Fruit fly (Drosophila melanogaster): Measurements from ENCODE around the gene nkd.

nkd gene

DNA sequence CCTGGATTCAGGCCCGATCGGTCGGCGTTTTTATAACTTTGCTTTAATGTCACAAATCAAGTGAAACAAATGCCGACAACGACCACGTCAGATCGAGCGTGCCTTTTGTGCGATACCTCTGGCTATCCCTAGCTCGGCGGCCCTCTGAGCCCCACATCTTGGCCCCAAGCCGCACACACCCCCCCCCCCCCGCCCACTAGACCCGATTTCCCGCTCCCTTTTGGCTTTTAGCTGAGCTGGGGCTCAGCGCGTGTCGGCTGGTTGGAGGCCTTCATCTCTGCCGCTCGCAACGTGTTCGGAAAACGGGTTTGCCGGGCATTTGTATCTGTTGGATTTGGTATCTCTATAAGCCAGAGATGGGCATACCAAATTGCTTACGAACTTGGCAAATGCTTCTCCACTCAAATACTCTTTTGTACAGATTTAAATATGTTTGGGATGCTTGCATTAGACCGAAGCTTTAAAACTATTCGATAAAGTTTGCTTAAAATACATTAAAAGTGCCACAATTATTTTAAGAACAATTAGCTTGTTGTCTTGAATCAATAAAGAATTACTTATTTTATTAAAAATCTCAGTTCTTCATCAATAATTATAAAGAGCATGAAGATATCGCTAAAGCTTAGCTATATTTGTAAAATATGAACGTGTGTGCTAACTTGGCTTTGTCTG is 29.0 kb downstream of the nkd start (continued):
- peak; percentile 26 for TF ChIP-seq gsb-n (tag; optimal IDR thresholded peaks at IDR 0.05)
- TF ChIP-seq CG7372 (GFP tag; IDR thresholded peaks at IDR 0.05), result peak; percentile 28; the same call in 1 of the 2 replicates
- TF ChIP-seq CG6272 (GFP tag; IDR thresholded peaks at IDR 0.05), result no peak
- no peak for TF ChIP-seq cas (GFP tag; IDR thresholded peaks at IDR 0.05)
- TF ChIP-seq CG3065 (GFP tag; optimal IDR thresholded peaks at IDR 0.05), result no peak
- no peak for TF ChIP-seq wek (GFP tag; optimal IDR thresholded peaks at IDR 0.05)
- peak; percentile 47; the same call in 2 of the 3 replicates for TF ChIP-seq CG17361 (GFP tag; IDR thresholded peaks at IDR 0.05)
- TF ChIP-seq ase (GFP tag; IDR thresholded peaks at IDR 0.05), result no peak
- no peak for TF ChIP-seq cwo (GFP tag; optimal IDR thresholded peaks at IDR 0.05)
- no peak for TF ChIP-seq her (GFP tag; optimal IDR thresholded peaks at IDR 0.05)
- no peak for TF ChIP-seq CG7745 (tag; optimal IDR thresholded peaks at IDR 0.05)
- TF ChIP-seq Max (GFP tag; optimal IDR thresholded peaks at IDR 0.05), result no peak
- TF ChIP-seq gro (GFP tag; optimal IDR thresholded peaks at IDR 0.05), result no peak
- no peak for TF ChIP-seq CG8388 (GFP tag; optimal IDR thresholded peaks at IDR 0.05)
- peak; percentile 20; the same call in 1 of the 2 replicates for TF ChIP-seq stc (GFP tag; IDR thresholded peaks at IDR 0.05)
- no peak for TF ChIP-seq CG9876 (GFP tag; optimal IDR thresholded peaks at IDR 0.05)
- TF ChIP-seq CG30403 (GFP tag; optimal IDR thresholded peaks at IDR 0.05), result peak; percentile 24
- no peak for TF ChIP-seq lab (GFP tag; optimal IDR thresholded peaks at IDR 0.05)
- TF ChIP-seq CG12391 (tag; optimal IDR thresholded peaks at IDR 0.05), result peak; percentile 33
- peak; percentile 9 for TF ChIP-seq CG13624 (GFP tag; optimal IDR thresholded peaks at IDR 0.05)
- no peak for TF ChIP-seq ftz-f1 (GFP tag; optimal IDR thresholded peaks at IDR 0.05)
- peak; percentile 49; the same call in 1 of the 3 replicates for TF ChIP-seq sr (GFP tag; IDR thresholded peaks at IDR 0.05)
- peak; percentile 11 for TF ChIP-seq Ssrp (tag; optimal IDR thresholded peaks at IDR 0.05)
- peak; percentile 66 for TF ChIP-seq gem (tag; optimal IDR thresholded peaks at IDR 0.05)
- peak; percentile 27; the same call in 1 of the 2 replicates for TF ChIP-seq Bgb (GFP tag; IDR thresholded peaks at IDR 0.05; ENCODE audit: partially characterized antibody)
- peak; percentile 39; the same call in 2 of the 3 replicates for TF ChIP-seq tgo (GFP tag; IDR thresholded peaks at IDR 0.05)
- TF ChIP-seq chinmo (GFP tag; IDR thresholded peaks at IDR 0.05; ENCODE audit: partially characterized antibody), result peak; percentile 75; the same call in 2 of the 4 replicates
- no peak for TF ChIP-seq dimm (GFP tag; IDR thresholded peaks at IDR 0.05)
- no peak for TF ChIP-seq CG14014 (GFP tag; IDR thresholded peaks at IDR 0.05)
- TF ChIP-seq YL-1 (GFP tag; optimal IDR thresholded peaks at IDR 0.05), result no peak
- no peak for TF ChIP-seq CG4282 (GFP tag; optimal IDR thresholded peaks at IDR 0.05)
- TF ChIP-seq Doc2 (GFP tag; IDR thresholded peaks at IDR 0.05), result no peak
- TF ChIP-seq Dad (GFP tag; optimal IDR thresholded peaks at IDR 0.05), result no peak
- TF ChIP-seq CG1602 (GFP tag; optimal IDR thresholded peaks at IDR 0.05), result no peak
- no peak for TF ChIP-seq BEAF-32 (GFP tag; optimal IDR thresholded peaks at IDR 0.05)
- no peak for TF ChIP-seq CG17568 (GFP tag; optimal IDR thresholded peaks at IDR 0.05)
- peak; percentile 51 for TF ChIP-seq lilli (GFP tag; optimal IDR thresholded peaks at IDR 0.05)
- TF ChIP-seq CG11695 (GFP tag; IDR thresholded peaks at IDR 0.05), result peak; percentile 62
- no peak for TF ChIP-seq CG4424 (GFP tag; optimal IDR thresholded peaks at IDR 0.05)
- no peak for TF ChIP-seq caup (GFP tag; optimal IDR thresholded peaks at IDR 0.05; ENCODE audit: severe bottlenecking)
- TF ChIP-seq Hmr (GFP tag; optimal IDR thresholded peaks at IDR 0.05), result peak; percentile 63
- TF ChIP-seq salm (tag; optimal IDR thresholded peaks at IDR 0.05), result peak; percentile 5
